Fruit fly (Drosophila melanogaster) whole organism, wandering third instar larva: Measurements from ENCODE around the gene jim.

Source experiments
- HLH106 ChIP-seq: fragments of 200-800 bp; optimal IDR thresholded peaks from 3 replicates; lab custom pipeline; 2019; ENCODE audit warnings: missing biosample characterization, mild to moderate bottlenecking, missing genetic modification characterization, moderate library complexity
- Myc ChIP-seq: fragments of >200 bp; optimal IDR thresholded peaks from 2 replicates; lab custom pipeline; 2017
- lola ChIP-seq: fragments of >200 bp; optimal IDR thresholded peaks from 2 replicates; lab custom pipeline; 2017; ENCODE audit warnings: missing biosample characterization, missing genetic modification characterization
- pan ChIP-seq: fragments of >200 bp; optimal IDR thresholded peaks from 2 replicates; lab custom pipeline; 2017
- tai ChIP-seq: sonication (Bioruptor generic); optimal IDR thresholded peaks from 2 replicates; lab custom pipeline; 2016; ENCODE audit warnings: missing biosample characterization, missing genetic modification characterization

DNA sequence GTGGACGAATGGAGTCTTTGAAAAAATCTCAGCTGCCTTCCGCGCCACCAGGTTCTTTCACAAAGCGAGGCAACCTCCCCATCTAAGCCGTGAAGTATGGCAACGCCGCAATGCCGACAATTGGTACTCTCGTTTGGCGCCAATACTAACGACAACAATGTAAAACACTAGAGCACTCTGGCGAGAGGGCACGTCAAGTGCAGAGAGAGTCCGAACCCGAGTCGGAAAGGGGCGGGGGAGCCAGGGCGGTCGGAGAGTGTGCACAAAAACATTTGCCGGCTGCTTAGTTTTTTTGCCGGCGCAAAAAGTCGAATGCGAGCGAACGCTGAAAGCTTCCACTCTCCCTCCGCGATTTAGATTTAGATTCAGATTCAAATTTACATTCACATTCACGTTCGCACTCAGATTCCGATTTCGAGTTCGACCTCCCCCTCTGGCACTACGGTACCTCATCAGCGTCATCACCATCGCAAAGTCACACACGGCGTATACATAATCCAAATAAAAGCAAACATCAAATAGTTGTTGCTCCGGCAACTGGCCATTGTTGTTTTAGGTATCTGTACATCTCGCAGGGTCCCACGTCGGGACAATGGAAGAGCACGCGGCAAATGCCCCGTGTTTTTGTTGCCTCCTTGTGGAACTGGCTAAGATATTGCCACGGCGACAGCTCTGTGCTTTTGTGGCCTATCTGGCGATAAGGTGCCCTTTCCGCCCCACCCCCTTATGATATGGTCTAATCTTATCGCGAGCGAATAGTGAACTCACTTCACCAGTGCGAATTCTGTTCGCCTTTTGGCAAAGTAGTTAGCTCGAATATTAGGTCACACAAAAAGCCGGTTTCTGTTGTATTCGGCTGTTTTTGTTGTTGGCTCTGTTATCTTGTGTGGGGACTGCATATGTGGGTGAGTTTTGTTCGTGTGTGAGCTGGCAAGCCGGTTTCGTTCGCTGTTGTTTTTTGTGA is 2.9 kb upstream of the jim start:
- TF ChIP-seq lola (GFP tag; lab: Kevin White, UChicago) = no peak
- no peak for TF ChIP-seq pan
- no peak for TF ChIP-seq tai
- no peak for TF ChIP-seq Myc
- no peak for TF ChIP-seq HLH106
